Fruit fly (Drosophila melanogaster) whole organism, prepupa: ENCODE measurements around the gene ncd.
A peak's percentile ranks its signal among the peaks of the same experiment; 100 is the strongest.

ENCODE experiments used
- Blimp-1 ChIP-seq: fragments of 200-800 bp; sonication (Bioruptor generic); optimal IDR thresholded peaks from 3 replicates; lab custom pipeline; 2017; ENCODE audit warnings: missing biosample characterization, missing genetic modification characterization, mild to moderate bottlenecking, moderate library complexity, missing genetic modification reagents
- CG10669 ChIP-seq: fragments of 200-800 bp; sonication (Bioruptor generic); optimal IDR thresholded peaks from 3 replicates; lab custom pipeline; 2018; ENCODE audit warnings: missing biosample characterization, mild to moderate bottlenecking, missing genetic modification characterization, moderate library complexity
- CG11762 ChIP-seq: fragments of 200-800 bp; sonication (Bioruptor generic); optimal IDR thresholded peaks from 3 replicates; lab custom pipeline; 2016; ENCODE audit warnings: missing biosample characterization, missing genetic modification characterization; ENCODE audit not compliant: insufficient read depth
- CG1621 ChIP-seq: fragments of 200-800 bp; sonication (Bioruptor generic); optimal IDR thresholded peaks from 3 replicates; lab custom pipeline; 2018; ENCODE audit warnings: missing biosample characterization, mild to moderate bottlenecking, missing genetic modification characterization
- CG3032 ChIP-seq: fragments of 200-800 bp; optimal IDR thresholded peaks from 2 replicates; lab custom pipeline; 2019; ENCODE audit warnings: missing biosample characterization, mild to moderate bottlenecking, missing genetic modification characterization, moderate library complexity
- CG34406 ChIP-seq: fragments of 200-800 bp; sonication (Bioruptor generic); optimal IDR thresholded peaks from 3 replicates; lab custom pipeline; 2016; ENCODE audit warnings: missing biosample characterization, missing genetic modification characterization
- CG3919 ChIP-seq: fragments of 200-800 bp; sonication (Bioruptor generic); optimal IDR thresholded peaks from 3 replicates; lab custom pipeline; 2016; ENCODE audit warnings: missing biosample characterization, missing genetic modification characterization
- CG4318 ChIP-seq: fragments of 200-800 bp; sonication (Bioruptor generic); optimal IDR thresholded peaks from 3 replicates; lab custom pipeline; 2017; ENCODE audit warnings: missing biosample characterization, mild to moderate bottlenecking, missing genetic modification characterization
- CG6163 ChIP-seq: fragments of 200-800 bp; sonication (Bioruptor generic); IDR thresholded peaks from 3 replicates; pipeline ENCODE4 v1.3.6; 2022; ENCODE audit warnings: missing biosample characterization, missing genetic modification characterization
- CG6792 ChIP-seq: fragments of 200-800 bp; sonication (Bioruptor generic); optimal IDR thresholded peaks from 3 replicates; lab custom pipeline; 2016; ENCODE audit warnings: missing biosample characterization, missing genetic modification characterization
- CG6808 ChIP-seq: fragments of 200-800 bp; sonication (Bioruptor generic); optimal IDR thresholded peaks from 3 replicates; lab custom pipeline; 2017; ENCODE audit warnings: missing biosample characterization, missing genetic modification characterization, mild to moderate bottlenecking, moderate library complexity, missing genetic modification reagents
- CG6854 ChIP-seq: fragments of 200-800 bp; sonication (Bioruptor generic); optimal IDR thresholded peaks from 2 replicates; lab custom pipeline; 2017; ENCODE audit warnings: missing biosample characterization, mild to moderate bottlenecking, missing genetic modification characterization
- CG8119 ChIP-seq: fragments of 200-800 bp; sonication (Bioruptor generic); IDR thresholded peaks from 3 replicates; pipeline ENCODE4 v1.3.6; 2022; ENCODE audit warnings: missing biosample characterization, missing genetic modification characterization
- CG8319 ChIP-seq: fragments of 200-800 bp; sonication (Bioruptor generic); optimal IDR thresholded peaks from 3 replicates; lab custom pipeline; 2016; ENCODE audit warnings: missing biosample characterization, missing genetic modification characterization
- Eip75B ChIP-seq: fragments of 200-800 bp; sonication (Bioruptor generic); optimal IDR thresholded peaks from 3 replicates; lab custom pipeline; 2016; ENCODE audit warnings: missing biosample characterization, missing genetic modification characterization
- Eip78C ChIP-seq: fragments of 200-800 bp; sonication (Bioruptor generic); peaks from one replicate; lab custom pipeline; 2016; ENCODE audit warnings: missing biosample characterization, missing genetic modification characterization
- Eip93F ChIP-seq: fragments of 200-800 bp; sonication (Bioruptor generic); optimal IDR thresholded peaks from 2 replicates; lab custom pipeline; 2016; ENCODE audit warnings: missing biosample characterization, mild to moderate bottlenecking, missing genetic modification characterization
- Hr38 ChIP-seq: sonication (Bioruptor generic); optimal IDR thresholded peaks from 2 replicates; lab custom pipeline; 2016; ENCODE audit warnings: missing biosample characterization, missing genetic modification characterization
- Hr39 ChIP-seq: fragments of 200-800 bp; sonication (Bioruptor generic); optimal IDR thresholded peaks from 2 replicates; lab custom pipeline; 2016; ENCODE audit warnings: missing biosample characterization, missing genetic modification characterization
- Met ChIP-seq: fragments of 200-800 bp; sonication (Bioruptor generic); optimal IDR thresholded peaks from 3 replicates; lab custom pipeline; 2016; ENCODE audit warnings: missing biosample characterization, missing genetic modification characterization
- OdsH ChIP-seq: fragments of 200-800 bp; sonication (Bioruptor generic); optimal IDR thresholded peaks from 3 replicates; lab custom pipeline; 2016; ENCODE audit warnings: missing biosample characterization, missing genetic modification characterization
- Sox102F ChIP-seq: fragments of 200-800 bp; sonication (Bioruptor generic); optimal IDR thresholded peaks from 2 replicates; lab custom pipeline; 2016; ENCODE audit warnings: missing biosample characterization, mild to moderate bottlenecking, missing genetic modification characterization
- Sox14 ChIP-seq: fragments of 200-800 bp; sonication (Bioruptor generic); optimal IDR thresholded peaks from 3 replicates; lab custom pipeline; 2016; ENCODE audit warnings: missing biosample characterization, missing genetic modification characterization
- Sox15 ChIP-seq: fragments of 200-800 bp; sonication (Bioruptor generic); optimal IDR thresholded peaks from 3 replicates; lab custom pipeline; 2016; ENCODE audit warnings: missing biosample characterization, missing genetic modification characterization
- dac ChIP-seq: fragments of 200-800 bp; sonication (Bioruptor generic); optimal IDR thresholded peaks from 2 replicates; lab custom pipeline; 2017; ENCODE audit warnings: missing biosample characterization, mild to moderate bottlenecking, missing genetic modification characterization
- eg ChIP-seq: fragments of 200-800 bp; sonication (Bioruptor generic); IDR thresholded peaks from 3 replicates; pipeline ENCODE4 v1.3.6; 2022; ENCODE audit warnings: missing biosample characterization, missing genetic modification characterization
- esn ChIP-seq: fragments of 200-800 bp; sonication (Bioruptor generic); optimal IDR thresholded peaks from 2 replicates; lab custom pipeline; 2016; ENCODE audit warnings: missing biosample characterization, mild to moderate bottlenecking, missing genetic modification characterization, moderate library complexity
- fd59A ChIP-seq: fragments of 200-800 bp; sonication (Bioruptor generic); optimal IDR thresholded peaks from 2 replicates; lab custom pipeline; 2017; ENCODE audit warnings: missing biosample characterization, mild to moderate bottlenecking, missing genetic modification characterization, missing genetic modification reagents
- fd85E ChIP-seq: fragments of 200-800 bp; sonication (Bioruptor generic); optimal IDR thresholded peaks from 3 replicates; lab custom pipeline; 2016; ENCODE audit warnings: missing biosample characterization, missing genetic modification characterization
- lz ChIP-seq: fragments of 200-800 bp; sonication (Bioruptor generic); optimal IDR thresholded peaks from 3 replicates; lab custom pipeline; 2016; ENCODE audit warnings: missing biosample characterization, missing genetic modification characterization
- net ChIP-seq: fragments of 200-800 bp; sonication (Bioruptor generic); optimal IDR thresholded peaks from 3 replicates; lab custom pipeline; 2016; ENCODE audit warnings: missing biosample characterization, missing genetic modification characterization
- pdm3 ChIP-seq: fragments of 200-800 bp; sonication (Bioruptor generic); optimal IDR thresholded peaks from 3 replicates; lab custom pipeline; 2016; ENCODE audit warnings: missing biosample characterization, missing genetic modification characterization
- ss ChIP-seq, 2 experiments: fragments of 200-800 bp; sonication (Bioruptor generic); optimal IDR thresholded peaks; 2 replicates in 1 of 2; 3 replicates in 1 of 2; lab custom pipeline; 2017 to 2018; ENCODE audit warnings: mild to moderate bottlenecking in 2 of 2, missing biosample characterization in 2 of 2, missing genetic modification characterization in 2 of 2, moderate library complexity in 1 of 2
- svp ChIP-seq: fragments of 200-800 bp; sonication (Bioruptor generic); peaks from one replicate; lab custom pipeline; 2016; ENCODE audit warnings: missing biosample characterization, missing genetic modification characterization
- topi ChIP-seq: fragments of 200-800 bp; sonication (Bioruptor generic); optimal IDR thresholded peaks from 3 replicates; lab custom pipeline; 2016; ENCODE audit warnings: missing biosample characterization, missing genetic modification characterization
- vri ChIP-seq: fragments of 200-800 bp; sonication (Bioruptor generic); optimal IDR thresholded peaks from 3 replicates; lab custom pipeline; 2016; ENCODE audit warnings: missing biosample characterization, mild to moderate bottlenecking, missing genetic modification characterization

The ncd gene

DNA sequence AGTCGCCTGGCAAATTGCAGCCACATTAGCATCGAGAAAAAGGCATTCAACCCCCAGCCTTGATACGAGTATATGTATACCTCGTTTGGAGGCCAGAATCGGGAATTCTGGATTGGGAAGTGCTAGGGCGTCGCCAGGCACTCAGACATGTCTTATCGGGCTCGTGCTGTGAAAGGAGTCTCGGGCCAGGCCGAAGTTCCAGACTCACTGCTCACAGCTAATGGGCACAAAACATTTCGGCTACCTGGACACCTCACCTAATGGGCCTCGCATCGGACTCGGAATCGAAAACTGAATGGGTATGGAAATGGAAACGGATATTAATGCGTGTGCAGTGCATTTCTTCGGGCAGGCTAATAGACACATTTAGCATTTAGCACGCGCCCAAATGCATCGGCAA is 36.0 kb downstream of the ncd start:
- TF ChIP-seq CG6163, result 0 out of 3 replicates have a peak, but pooled peaks have one; percentile 6
- TF ChIP-seq Blimp-1 (GFP tag; lab: Kevin White, UChicago), result no peak
- no peak for TF ChIP-seq CG6854
- TF ChIP-seq CG4318 (GFP tag; lab: Kevin White, UChicago), result no peak
- no peak for TF ChIP-seq Hr39
- no peak for TF ChIP-seq CG8319 (GFP tag; lab: Kevin White, UChicago)
- TF ChIP-seq pdm3 (GFP tag; lab: Kevin White, UChicago), result no peak
- TF ChIP-seq esn (GFP tag; lab: Kevin White, UChicago), result no peak
- no peak for TF ChIP-seq CG1621 (tag; lab: Kevin White, UChicago)

DNA sequence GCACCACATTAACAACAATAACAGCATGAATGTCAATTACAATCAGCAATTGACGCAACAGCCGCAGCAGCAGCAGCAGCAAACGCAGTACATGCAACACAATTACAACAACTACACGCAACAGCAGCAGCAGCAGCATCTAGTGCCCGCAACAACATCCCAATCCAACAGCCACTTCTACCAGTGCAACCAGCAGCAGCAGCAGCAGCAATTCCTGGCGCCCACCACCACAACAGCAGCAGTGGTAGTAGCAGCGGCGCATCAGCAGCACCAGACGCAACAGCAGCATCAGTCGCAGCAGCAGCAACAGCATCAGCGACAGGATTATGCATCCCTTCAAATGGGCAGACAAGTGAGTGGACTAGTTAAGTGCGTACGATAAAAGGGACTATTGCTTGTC is 39.7 kb downstream of the ncd start:
- TF ChIP-seq CG3919 (GFP tag; lab: Kevin White, UChicago) (peak; percentile 9), esn (GFP tag; lab: Kevin White, UChicago) (no peak), OdsH (no peak)

DNA sequence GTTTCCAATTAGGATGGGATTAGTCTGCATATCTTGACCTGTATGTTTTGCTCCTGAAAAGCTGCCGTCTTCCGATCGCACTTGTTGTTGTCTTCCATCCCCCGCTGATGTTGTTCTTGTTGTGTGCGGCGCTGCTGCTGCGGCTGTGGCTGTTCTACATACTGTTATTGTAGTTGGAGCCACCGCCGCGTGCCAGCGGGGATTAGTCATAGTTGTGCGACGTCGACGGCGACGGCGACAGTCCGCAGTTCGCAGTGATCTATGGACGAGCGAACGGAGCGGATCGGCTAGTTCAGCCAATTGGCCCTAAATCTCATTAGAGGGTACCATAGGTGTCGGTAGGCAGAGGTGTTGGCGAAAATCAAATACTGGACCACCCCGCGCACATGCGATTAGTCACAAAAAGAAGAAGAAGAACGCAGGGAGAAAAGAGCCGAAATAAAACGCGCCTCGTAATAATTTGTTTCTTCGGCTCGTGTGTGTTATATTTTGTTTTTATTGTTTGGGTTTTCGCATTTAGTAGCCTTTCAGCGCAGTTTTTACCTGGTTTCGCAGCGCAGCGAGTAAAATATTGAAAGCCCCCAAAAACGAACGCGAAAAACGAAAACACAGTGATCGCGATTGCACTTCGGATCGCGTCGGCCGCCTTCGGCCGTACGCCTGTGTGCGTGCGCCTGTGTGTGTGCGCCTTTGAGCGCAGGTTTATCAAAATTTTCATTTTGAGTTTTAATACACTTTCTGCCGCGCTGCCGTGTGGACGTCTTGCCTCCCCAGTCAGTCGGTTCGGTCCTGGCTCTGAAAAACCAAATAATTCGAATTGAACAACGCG is 41.4 kb downstream of the ncd start, which contains the start of gene kay:
kay (plus strand) TSS at position 729 of the 829 bp plus-strand sequence.
- TF ChIP-seq Eip93F (GFP tag; lab: Kevin White, UChicago) (peak; percentile 47), Hr39 (no peak), eg (GFP tag; lab: Robert Waterston, UW) (peak; percentile 33; the same call in 2 of the 3 replicates), CG11762 (GFP tag; lab: Kevin White, UChicago) (no peak), CG6808 (GFP tag; lab: Kevin White, UChicago) (peak; percentile 11), CG1621 (tag; lab: Kevin White, UChicago) (no peak), Blimp-1 (GFP tag; lab: Kevin White, UChicago) (no peak), CG34406 (GFP tag; lab: Kevin White, UChicago) (no peak), fd59A (GFP tag; lab: Kevin White, UChicago) (no peak), Sox15 (no peak), Eip78C (GFP tag; lab: Kevin White, UChicago) (peak; percentile 54), CG10669 (peak; percentile 11), CG6163 (0 out of 3 replicates have a peak, but pooled peaks have one; percentile 33), Eip75B (GFP tag; lab: Kevin White, UChicago) (no peak), CG6854 (peak; percentile 55), Sox14 (no peak), lz (GFP tag; lab: Kevin White, UChicago) (no peak), fd85E (no peak), CG3919 (GFP tag; lab: Kevin White, UChicago) (peak; percentile 18), ss (GFP tag; optimal IDR thresholded peaks at IDR 0.05; lab: Kevin White, UChicago) (peak in 1 of 2 experiments; percentile 31), Sox102F (GFP tag; lab: Kevin White, UChicago) (peak; percentile 25), svp (GFP tag; lab: Kevin White, UChicago) (peak; percentile 48), Met (GFP tag; lab: Kevin White, UChicago) (peak; percentile 26), vri (GFP tag; lab: Kevin White, UChicago) (peak; percentile 23), dac (GFP tag; lab: Kevin White, UChicago) (no peak)

DNA sequence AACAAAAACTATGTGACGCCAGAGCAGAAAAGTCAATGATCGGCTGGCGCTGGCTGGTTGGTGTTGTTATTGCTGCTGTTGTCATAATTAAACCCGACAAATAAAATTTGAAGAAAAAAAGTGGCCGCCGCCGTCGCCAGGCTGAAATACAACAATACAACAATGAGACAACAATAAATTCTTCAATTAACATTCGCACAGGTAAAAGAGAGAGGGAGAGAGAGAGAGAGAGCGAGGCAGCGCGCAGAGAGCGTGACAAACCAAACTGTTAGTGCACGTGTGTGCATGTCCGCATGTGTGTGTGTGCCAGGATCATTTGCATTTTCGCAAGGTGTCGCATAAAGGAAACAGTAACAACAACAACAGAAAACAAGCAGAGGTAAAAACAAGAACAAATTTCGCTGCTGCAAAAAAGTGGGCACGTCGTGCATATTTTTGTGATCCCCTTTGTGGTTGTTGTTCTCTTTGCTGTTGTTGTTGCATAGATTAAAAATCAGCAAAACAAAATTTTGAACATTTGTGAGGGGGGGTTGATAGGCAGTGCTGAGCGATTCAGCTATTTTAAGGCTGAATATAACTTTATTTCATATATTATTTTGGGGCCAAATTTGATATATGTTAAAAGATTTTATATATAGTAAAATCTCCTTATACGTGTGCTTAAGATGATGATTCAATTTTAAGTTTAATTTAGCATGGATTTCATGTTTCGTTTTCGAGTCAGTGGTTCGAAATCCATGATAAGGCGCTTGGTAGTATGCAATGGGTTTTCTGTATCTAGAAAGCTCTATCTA is 42.5 kb downstream of the ncd start:
- no peak for TF ChIP-seq CG8319 (GFP tag; lab: Kevin White, UChicago)
- no peak for TF ChIP-seq Sox102F (GFP tag; lab: Kevin White, UChicago)
- TF ChIP-seq CG3032, result no peak
- no peak for TF ChIP-seq Eip93F (GFP tag; lab: Kevin White, UChicago)
- TF ChIP-seq Met (GFP tag; lab: Kevin White, UChicago), result no peak
- TF ChIP-seq Hr39, result no peak
- TF ChIP-seq net (GFP tag; lab: Kevin White, UChicago), result no peak
- no peak for TF ChIP-seq CG8119 (GFP tag; lab: Robert Waterston, UW)
- peak in 1 of 2 experiments; percentile 39 for TF ChIP-seq ss (GFP tag; optimal IDR thresholded peaks at IDR 0.05; lab: Kevin White, UChicago)
- no peak for TF ChIP-seq Hr38 (GFP tag; lab: Kevin White, UChicago)
- TF ChIP-seq topi (GFP tag; lab: Kevin White, UChicago), result no peak
- TF ChIP-seq CG11762 (GFP tag; lab: Kevin White, UChicago), result no peak
- TF ChIP-seq vri (GFP tag; lab: Kevin White, UChicago), result no peak
- peak; percentile 56 for TF ChIP-seq Eip78C (GFP tag; lab: Kevin White, UChicago)
- TF ChIP-seq CG6792 (GFP tag; lab: Kevin White, UChicago), result no peak
- TF ChIP-seq Sox15, result no peak
- TF ChIP-seq Sox14, result no peak
- no peak for TF ChIP-seq OdsH
